Worm (Caenorhabditis elegans) whole organism, L4 larva: ENCODE results near the gene Y49F6B.14.

Source experiments
- F10B5.3 ChIP-seq: sonication (generic microtip); optimal IDR thresholded peaks from 2 replicates; lab custom pipeline; 2016; ENCODE audit warnings: mild to moderate bottlenecking, missing genetic modification characterization, missing compliant biosample characterization
- F37D6.2 ChIP-seq: sonication (generic microtip); optimal IDR thresholded peaks from 2 replicates; lab custom pipeline; 2016; ENCODE audit warnings: mild to moderate bottlenecking, missing genetic modification characterization, missing compliant biosample characterization
- F49E8.2 ChIP-seq: sonication (generic microtip); optimal IDR thresholded peaks from 2 replicates; lab custom pipeline; 2016; ENCODE audit warnings: missing compliant biosample characterization, mild to moderate bottlenecking, missing genetic modification characterization, borderline replicate concordance
- R02D3.7 ChIP-seq: fragments of 150-350 bp; sonication (generic microtip); optimal IDR thresholded peaks from 3 replicates; lab custom pipeline; 2014; ENCODE audit warnings: missing biosample characterization, missing genetic modification characterization
- T26A8.4 ChIP-seq: fragments of 200-800 bp; sonication (Bioruptor generic); IDR thresholded peaks from 2 replicates; pipeline ENCODE4 v1.3.6; 2022; ENCODE audit warnings: missing genetic modification characterization, missing compliant biosample characterization
- Y105C5A.15 ChIP-seq: fragments of 200-800 bp; sonication (Bioruptor generic); IDR thresholded peaks from 2 replicates; pipeline ENCODE4 v1.3.6; 2022; ENCODE audit warnings: missing genetic modification characterization, missing compliant biosample characterization
- Y48G9A.11 ChIP-seq: fragments of 200-800 bp; sonication (Bioruptor generic); IDR thresholded peaks from 2 replicates; pipeline ENCODE4 v1.3.6; 2022; ENCODE audit warnings: missing genetic modification reagents, missing genetic modification characterization, missing compliant biosample characterization
- Y5F2A.4 ChIP-seq: fragments of 200-800 bp; sonication (Bioruptor generic); optimal IDR thresholded peaks from 2 replicates; lab custom pipeline; 2018; ENCODE audit warnings: mild to moderate bottlenecking, missing genetic modification characterization, missing compliant biosample characterization
- aha-1 ChIP-seq: fragments of 150-350 bp; peaks from one replicate; lab custom pipeline; 2014; ENCODE audit warnings: missing biosample characterization, missing genetic modification characterization
- ama-1 ChIP-seq: fragments of 150-350 bp; optimal IDR thresholded peaks from 2 replicates; lab custom pipeline; 2014; ENCODE audit warnings: inconsistent platforms, mixed read lengths
- ceh-62 ChIP-seq: sonication (generic microtip); optimal IDR thresholded peaks from 2 replicates; lab custom pipeline; 2017; ENCODE audit warnings: missing biosample characterization, missing genetic modification characterization
- daf-16 ChIP-seq, 3 experiments: sonication (generic microtip); optimal IDR thresholded peaks; 2 replicates each; lab custom pipeline; 2016 to 2017; ENCODE audit warnings: missing genetic modification characterization in 3 of 3, missing genetic modification reagents in 3 of 3, mild to moderate bottlenecking in 2 of 3, missing compliant biosample characterization in 2 of 3, missing biosample characterization in 1 of 3, moderate library complexity in 1 of 3
- dmd-9 ChIP-seq: fragments of 200-800 bp; sonication (Bioruptor generic); IDR thresholded peaks from 2 replicates; pipeline ENCODE4 v1.3.6; 2022; ENCODE audit warnings: missing genetic modification reagents, missing genetic modification characterization, missing compliant biosample characterization
- dve-1 ChIP-seq: sonication (generic microtip); optimal IDR thresholded peaks from 2 replicates; lab custom pipeline; 2017; ENCODE audit warnings: antibody characterized with exemption, mild to moderate bottlenecking, missing genetic modification characterization, missing compliant biosample characterization; ENCODE audit not compliant: insufficient read depth
- egl-27 ChIP-seq: sonication (generic microtip); optimal IDR thresholded peaks from 3 replicates; lab custom pipeline; 2017; ENCODE audit warnings: missing biosample characterization, missing genetic modification reagents, missing genetic modification characterization
- fos-1 ChIP-seq: fragments of 150-350 bp; optimal IDR thresholded peaks from 2 replicates; lab custom pipeline; 2014; ENCODE audit warnings: missing biosample characterization, missing genetic modification characterization
- gei-8 ChIP-seq: fragments of 200-800 bp; sonication (Bioruptor generic); optimal IDR thresholded peaks from 2 replicates; lab custom pipeline; 2018; ENCODE audit warnings: mild to moderate bottlenecking, missing genetic modification characterization, missing compliant biosample characterization
- hif-1 ChIP-seq, 2 experiments: sonication (generic microtip); optimal IDR thresholded peaks; 2 replicates each; lab custom pipeline; 2016 to 2017; ENCODE audit warnings: missing compliant biosample characterization in 2 of 2, missing genetic modification characterization in 2 of 2, missing genetic modification reagents in 2 of 2, missing genotype in 2 of 2, mild to moderate bottlenecking in 1 of 2
- hmg-1.1 ChIP-seq: fragments of 200-800 bp; sonication (Bioruptor generic); IDR thresholded peaks from 2 replicates; pipeline ENCODE4 v1.3.6; 2022; ENCODE audit warnings: missing genetic modification reagents, missing genetic modification characterization, missing compliant biosample characterization
- jun-1 ChIP-seq: fragments of 150-350 bp; optimal IDR thresholded peaks from 2 replicates; lab custom pipeline; 2014; ENCODE audit warnings: missing biosample characterization, missing genetic modification reagents, missing genetic modification characterization
- lin-13 ChIP-seq: fragments of 150-350 bp; optimal IDR thresholded peaks from 2 replicates; lab custom pipeline; 2014; ENCODE audit warnings: missing biosample characterization, missing genetic modification reagents, missing genetic modification characterization
- lin-29 ChIP-seq: fragments of 200-800 bp; sonication (Bioruptor generic); IDR thresholded peaks from 2 replicates; pipeline ENCODE4 v1.3.6; 2022; ENCODE audit warnings: missing genetic modification reagents, missing genetic modification characterization, missing compliant biosample characterization
- lin-38 ChIP-seq: fragments of 200-800 bp; sonication (Bioruptor generic); IDR thresholded peaks from 2 replicates; pipeline ENCODE4 v1.3.6; 2022; ENCODE audit warnings: missing genetic modification reagents, missing genetic modification characterization, missing compliant biosample characterization
- lsy-2 ChIP-seq, 2 experiments: fragments of 150-350 bp in 1 of 2; sonication (generic microtip) in 1 of 2; optimal IDR thresholded peaks; 2 replicates each; lab custom pipeline; 2014 to 2017; ENCODE audit warnings: missing biosample characterization in 2 of 2, missing genetic modification characterization in 2 of 2
- madf-9 ChIP-seq: fragments of 200-800 bp; sonication (Bioruptor generic); conservative IDR thresholded peaks from 2 replicates; pipeline ENCODE4 v1.3.6; 2022; ENCODE audit warnings: missing genetic modification reagents, missing genetic modification characterization, missing compliant biosample characterization
- mep-1 ChIP-seq: fragments of 150-350 bp; sonication (generic microtip); optimal IDR thresholded peaks from 3 replicates; lab custom pipeline; 2014; ENCODE audit warnings: missing biosample characterization, missing genetic modification characterization
- mes-2 ChIP-seq: sonication (generic microtip); optimal IDR thresholded peaks from 2 replicates; lab custom pipeline; 2016; ENCODE audit warnings: missing genotype, mild to moderate bottlenecking, missing genetic modification characterization, missing compliant biosample characterization; ENCODE audit not compliant: poor library complexity, severe bottlenecking
- nhr-111 ChIP-seq: fragments of 200-800 bp; sonication (Bioruptor generic); optimal IDR thresholded peaks from 2 replicates; lab custom pipeline; 2018; ENCODE audit warnings: mild to moderate bottlenecking, missing genetic modification characterization, missing compliant biosample characterization
- nhr-237 ChIP-seq: sonication (generic microtip); optimal IDR thresholded peaks from 2 replicates; lab custom pipeline; 2017; ENCODE audit warnings: missing biosample characterization, missing genetic modification characterization
- nhr-25 ChIP-seq: sonication (generic microtip); optimal IDR thresholded peaks from 2 replicates; lab custom pipeline; 2017; ENCODE audit warnings: missing genetic modification characterization, mild to moderate bottlenecking, missing compliant biosample characterization, antibody characterized with exemption, moderate library complexity, borderline replicate concordance; ENCODE audit not compliant: insufficient read depth
- nhr-42 ChIP-seq: fragments of 200-800 bp; sonication (Bioruptor generic); IDR thresholded peaks from 2 replicates; pipeline ENCODE4 v1.3.6; 2022; ENCODE audit warnings: missing genetic modification characterization, missing compliant biosample characterization
- nhr-76 ChIP-seq: fragments of 150-350 bp; optimal IDR thresholded peaks from 2 replicates; lab custom pipeline; 2014; ENCODE audit warnings: missing biosample characterization, missing genetic modification characterization
- php-3 ChIP-seq: fragments of 200-800 bp; sonication (Bioruptor generic); IDR thresholded peaks from 2 replicates; pipeline ENCODE4 v1.3.6; 2022; ENCODE audit warnings: missing genetic modification reagents, missing genetic modification characterization, missing compliant biosample characterization
- pqm-1 ChIP-seq: sonication (generic microtip); optimal IDR thresholded peaks from 2 replicates; lab custom pipeline; 2017; ENCODE audit warnings: missing biosample characterization, missing genetic modification characterization
- rbr-2 ChIP-seq: sonication (generic microtip); optimal IDR thresholded peaks from 2 replicates; lab custom pipeline; 2016; ENCODE audit warnings: missing genotype, missing genetic modification characterization, missing compliant biosample characterization
- saeg-2 ChIP-seq: fragments of 200-800 bp; sonication (Bioruptor generic); IDR thresholded peaks from 2 replicates; pipeline ENCODE4 v1.3.6; 2022; ENCODE audit warnings: missing genetic modification reagents, missing genetic modification characterization, missing compliant biosample characterization
- set-16 ChIP-seq: fragments of 200-800 bp; sonication (Bioruptor generic); IDR thresholded peaks from 2 replicates; pipeline ENCODE4 v1.3.6; 2022; ENCODE audit warnings: missing genetic modification reagents, missing genetic modification characterization, missing compliant biosample characterization
- snpc-4 ChIP-seq: fragments of 150-350 bp; optimal IDR thresholded peaks from 2 replicates; lab custom pipeline; 2014; ENCODE audit warnings: missing biosample characterization, missing genetic modification characterization
- tag-97 ChIP-seq: fragments of 200-800 bp; sonication (Bioruptor generic); IDR thresholded peaks from 2 replicates; pipeline ENCODE4 v1.3.6; 2022; ENCODE audit warnings: missing genetic modification characterization, missing compliant biosample characterization
- tra-1 ChIP-seq: fragments of 200-800 bp; sonication (Bioruptor generic); IDR thresholded peaks from 2 replicates; pipeline ENCODE4 v1.3.6; 2022; ENCODE audit warnings: missing genetic modification reagents, missing genetic modification characterization, missing compliant biosample characterization
- unc-39 ChIP-seq: sonication (generic microtip); optimal IDR thresholded peaks from 2 replicates; lab custom pipeline; 2017; ENCODE audit warnings: missing biosample characterization, missing genetic modification characterization
- zfp-2 ChIP-seq: sonication (generic microtip); optimal IDR thresholded peaks from 2 replicates; lab custom pipeline; 2016; ENCODE audit warnings: mild to moderate bottlenecking, missing genetic modification characterization, missing compliant biosample characterization
- zfp-3 ChIP-seq: fragments of 200-800 bp; sonication (Bioruptor generic); conservative IDR thresholded peaks from 2 replicates; pipeline ENCODE4 v1.3.6; 2022; ENCODE audit warnings: missing genetic modification reagents, missing genetic modification characterization, missing compliant biosample characterization
- zip-11 ChIP-seq: fragments of 200-800 bp; sonication (Bioruptor generic); IDR thresholded peaks from 2 replicates; pipeline ENCODE4 v1.3.6; 2022; ENCODE audit warnings: missing genetic modification characterization, missing compliant biosample characterization
- ztf-11 ChIP-seq: fragments of 150-350 bp; optimal IDR thresholded peaks from 2 replicates; lab custom pipeline; 2014; ENCODE audit warnings: missing biosample characterization, missing genetic modification characterization

The Y49F6B.14 gene

ce11 chrII:3512240-3512639 is 3.0 kb downstream of the Y49F6B.14 start, which contains the start of gene Y49F6B.19:
Gene Y49F6B.19, minus strand, starts transcription at chrII:3512340.
- TF ChIP-seq Y5F2A.4 (no peak), tra-1 (GFP tag; lab: Robert Waterston, UW) (0 out of 2 replicates have a peak, but pooled peaks have one; percentile 19)

DNA sequence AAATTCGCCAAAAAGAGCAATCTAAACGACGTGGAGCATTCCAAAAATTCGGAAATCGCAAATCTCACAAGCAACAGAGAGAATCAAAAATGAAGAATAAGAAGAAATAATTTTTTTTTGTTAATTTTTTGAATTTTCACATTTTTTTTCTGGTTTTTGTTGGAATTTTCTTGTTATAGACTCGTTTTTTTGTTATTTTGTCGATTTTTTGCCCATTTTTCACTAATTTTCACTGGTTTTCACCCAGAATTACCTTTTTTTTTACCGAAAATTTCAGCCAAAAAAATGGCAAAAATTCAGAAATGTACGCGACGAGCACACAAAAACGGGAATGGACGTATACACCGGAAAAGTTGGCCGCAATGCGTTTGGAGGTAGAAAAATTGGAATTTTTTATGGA is 10.6 kb downstream of the Y49F6B.14 start, which contains the start of gene cyh-1:
TSS of gene cyh-1 (plus strand) at position 301 of the 400 bp plus-strand sequence.
- TF ChIP-seq lin-38, result 0 out of 2 replicates have a peak, but pooled peaks have one; percentile 15
- TF ChIP-seq mes-2, result no peak

DNA sequence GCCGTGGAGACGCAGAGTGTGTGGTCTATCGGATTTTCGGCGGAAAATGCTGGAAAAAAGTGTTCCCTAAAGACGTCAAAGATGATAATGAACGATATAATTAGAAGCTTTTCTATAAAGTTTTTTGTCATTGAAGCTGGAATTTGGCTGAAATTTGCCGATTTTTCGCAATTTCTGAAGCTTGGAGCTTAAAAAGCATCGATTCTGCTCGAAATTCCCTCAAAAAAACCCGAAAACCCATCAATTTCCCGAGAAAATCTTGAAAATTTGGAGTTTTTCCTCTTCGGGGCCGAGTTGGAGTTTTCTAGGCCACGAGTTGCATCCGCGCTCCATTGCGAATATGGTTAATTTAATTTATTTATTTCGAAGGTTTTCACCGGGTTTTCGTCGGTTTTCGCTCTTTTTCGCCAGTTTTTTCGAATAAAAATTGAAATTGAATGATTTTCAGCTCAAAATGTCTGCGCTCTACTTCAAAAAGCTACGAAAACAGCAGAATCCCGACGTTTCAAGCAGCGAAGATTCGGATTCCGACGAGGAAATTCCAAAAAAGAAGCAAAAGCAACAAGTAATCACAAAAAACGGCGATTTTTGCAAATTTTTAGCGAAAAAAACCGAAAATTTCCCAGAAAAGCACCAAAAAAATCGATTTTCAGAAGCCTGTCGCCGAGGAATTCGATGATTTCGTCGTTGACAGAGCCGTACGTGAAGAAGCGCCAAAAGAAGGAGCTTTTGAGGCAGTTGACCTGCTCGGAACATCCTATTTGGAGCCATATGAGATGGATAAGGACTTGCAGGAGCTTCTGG is 12.6 kb downstream of the Y49F6B.14 start, which contains the start of the genes col-71 and Y49F6B.2:
TSS of gene col-71 (minus strand) at position 51 of the 804 bp plus-strand sequence.
TSS of gene Y49F6B.2 (plus strand) at position 449 of the 804 bp plus-strand sequence.
- no peak for TF ChIP-seq lin-29 (GFP tag; lab: Robert Waterston, UW)
- TF ChIP-seq hmg-1.1 (GFP tag; lab: Robert Waterston, UW), result 0 out of 2 replicates have a peak, but pooled peaks have one; percentile 36
- no peak for TF ChIP-seq ceh-62 (tag; lab: Kevin White, UChicago)
- peak; percentile 42; the same call in 1 of the 2 replicates for TF ChIP-seq zfp-3 (GFP tag; lab: Robert Waterston, UW)
- no peak for TF ChIP-seq set-16 (GFP tag; lab: Robert Waterston, UW)
- no peak for TF ChIP-seq R02D3.7 (tag; lab: Kevin White, UChicago)
- TF ChIP-seq saeg-2 (GFP tag; lab: Robert Waterston, UW), result no peak
- no peak for TF ChIP-seq tag-97 (GFP tag; lab: Robert Waterston, UW)
- TF ChIP-seq F49E8.2 (tag; lab: Kevin White, UChicago), result no peak
- TF ChIP-seq hif-1 (tag; optimal IDR thresholded peaks at IDR 0.05; lab: Kevin White, UChicago), result peak in 1 of 2 experiments; percentile 86
- TF ChIP-seq gei-8 (GFP tag; lab: Kevin White, UChicago), result no peak
- 0 out of 2 replicates have a peak, but pooled peaks have one; percentile 30 for TF ChIP-seq php-3 (GFP tag; lab: Robert Waterston, UW)
- TF ChIP-seq zip-11, result no peak
- TF ChIP-seq ztf-11, result no peak
- no peak for TF ChIP-seq fos-1 (tag; lab: Kevin White, UChicago)
- TF ChIP-seq nhr-25, result no peak
- TF ChIP-seq daf-16 (GFP tag; optimal IDR thresholded peaks at IDR 0.05; lab: Kevin White, UChicago), result no peak
- peak; percentile 12 for TF ChIP-seq daf-16 (tag; optimal IDR thresholded peaks at IDR 0.05; lab: Kevin White, UChicago)
- peak; percentile 66 for TF ChIP-seq dve-1 (tag; lab: Kevin White, UChicago)
- TF ChIP-seq lin-13, result peak; percentile 70
- TF ChIP-seq nhr-237 (tag; lab: Kevin White, UChicago), result no peak
- peak; percentile 85 for TF ChIP-seq Y48G9A.11 (GFP tag; lab: Robert Waterston, UW)
- TF ChIP-seq madf-9 (GFP tag; lab: Robert Waterston, UW), result peak; percentile 43; the same call in 1 of the 2 replicates
- TF ChIP-seq mep-1 (tag; lab: Kevin White, UChicago), result peak; percentile 65
- TF ChIP-seq nhr-111, result no peak
- TF ChIP-seq rbr-2 (tag; lab: Kevin White, UChicago), result peak; percentile 78
- no peak for TF ChIP-seq T26A8.4
- no peak for TF ChIP-seq snpc-4 (tag; lab: Kevin White, UChicago)
- TF ChIP-seq nhr-76 (tag; lab: Kevin White, UChicago), result no peak
- no peak for TF ChIP-seq F10B5.3 (tag; lab: Kevin White, UChicago)
- TF ChIP-seq jun-1 (tag; lab: Kevin White, UChicago), result no peak
- peak in 1 of 2 experiments; percentile 85 for TF ChIP-seq lsy-2 (tag; optimal IDR thresholded peaks at IDR 0.05; lab: Kevin White, UChicago)
- no peak for TF ChIP-seq egl-27 (tag; lab: Kevin White, UChicago)
- TF ChIP-seq pqm-1 (tag; lab: Kevin White, UChicago), result no peak
- TF ChIP-seq dmd-9 (GFP tag; lab: Robert Waterston, UW), result peak; percentile 64; the same call in 1 of the 2 replicates
- no peak for TF ChIP-seq aha-1 (tag; lab: Kevin White, UChicago)
- TF ChIP-seq F37D6.2 (tag; lab: Kevin White, UChicago), result peak; percentile 65
- peak; percentile 98 for TF ChIP-seq lin-38
- TF ChIP-seq zfp-2 (tag; lab: Kevin White, UChicago), result no peak
- no peak for TF ChIP-seq nhr-42 (GFP tag; lab: Robert Waterston, UW)
- no peak for TF ChIP-seq unc-39 (tag; lab: Kevin White, UChicago)
- no peak for TF ChIP-seq Y105C5A.15 (GFP tag; lab: Robert Waterston, UW)
- no peak for TF ChIP-seq ama-1
